Worm (Caenorhabditis elegans) whole organism, midembryonic: ENCODE data around the gene ugt-7.

Source experiments
- cog-1 ChIP-seq: sonication (generic microtip); optimal IDR thresholded peaks from 2 replicates; lab custom pipeline; 2016; ENCODE audit warnings: missing genetic modification characterization, missing compliant biosample characterization
- ref-1 ChIP-seq: fragments of 200-800 bp; sonication (Bioruptor generic); conservative IDR thresholded peaks from 2 replicates; pipeline ENCODE4 v1.3.6; 2022; ENCODE audit warnings: missing genetic modification reagents, missing genetic modification characterization, missing compliant biosample characterization

ce11 chrV:4975140-4975539, 25.2 kb downstream of the ugt-7 start, which contains the start of gene F26G5.1:
- TF ChIP-seq cog-1 (tag; lab: Kevin White, UChicago) (no peak), ref-1 (GFP tag; lab: Robert Waterston, UW) (no peak)
